Worm (Caenorhabditis elegans) whole organism, young adult: ENCODE results near the gene D1025.1.

Experiments
- B0035.1 ChIP-seq: sonication (generic microtip); optimal IDR thresholded peaks from 2 replicates; lab custom pipeline; 2016; ENCODE audit warnings: missing genetic modification characterization, mild to moderate bottlenecking, missing compliant biosample characterization, missing genotype, missing genetic modification reagents
- B0336.3 ChIP-seq: fragments of 200-800 bp; sonication (Bioruptor generic); IDR thresholded peaks from 2 replicates; pipeline ENCODE4 v1.3.6; 2022; ENCODE audit warnings: missing genetic modification characterization, missing compliant biosample characterization
- F23B12.7 ChIP-seq: sonication (generic microtip); optimal IDR thresholded peaks from 2 replicates; lab custom pipeline; 2017; ENCODE audit warnings: missing genetic modification characterization, mild to moderate bottlenecking, missing compliant biosample characterization, antibody characterized with exemption, moderate library complexity; ENCODE audit not compliant: insufficient read depth
- F37B4.10 ChIP-seq: fragments of 200-800 bp; sonication (Bioruptor generic); IDR thresholded peaks from 2 replicates; pipeline ENCODE4 v1.3.6; 2022; ENCODE audit warnings: missing genetic modification characterization, missing compliant biosample characterization
- F57A8.1 ChIP-seq: fragments of 200-800 bp; sonication (Bioruptor generic); optimal IDR thresholded peaks from 2 replicates; lab custom pipeline; 2018; ENCODE audit warnings: mild to moderate bottlenecking, missing genetic modification characterization, moderate library complexity, missing compliant biosample characterization
- K11D2.4 ChIP-seq: fragments of 200-800 bp; sonication (Bioruptor generic); IDR thresholded peaks from 2 replicates; pipeline ENCODE4 v1.3.6; 2022; ENCODE audit warnings: missing genetic modification reagents, missing genetic modification characterization, missing compliant biosample characterization
- K12H6.12 ChIP-seq: fragments of 200-800 bp; sonication (Bioruptor generic); optimal IDR thresholded peaks from 2 replicates; lab custom pipeline; 2018; ENCODE audit warnings: mild to moderate bottlenecking, missing genetic modification characterization, missing compliant biosample characterization
- T26A5.8 ChIP-seq: sonication (generic microtip); optimal IDR thresholded peaks from 2 replicates; lab custom pipeline; 2016; ENCODE audit warnings: missing genetic modification characterization, missing compliant biosample characterization
- Y53F4B.3 ChIP-seq: fragments of 200-800 bp; sonication (Bioruptor generic); IDR thresholded peaks from 2 replicates; pipeline ENCODE4 v1.3.6; 2022; ENCODE audit warnings: missing genetic modification reagents, missing genetic modification characterization, missing compliant biosample characterization
- Y67H2A.10 ChIP-seq: fragments of 200-800 bp; sonication (Bioruptor generic); conservative IDR thresholded peaks from 2 replicates; pipeline ENCODE4 v1.3.6; 2022; ENCODE audit warnings: missing genetic modification reagents, missing genetic modification characterization, missing compliant biosample characterization
- Y79H2A.3 ChIP-seq: fragments of 200-800 bp; sonication (Bioruptor generic); conservative IDR thresholded peaks from 2 replicates; pipeline ENCODE4 v1.3.6; 2022; ENCODE audit warnings: missing genetic modification reagents, missing genetic modification characterization, missing compliant biosample characterization
- aptf-2 ChIP-seq: fragments of 200-800 bp; sonication (Bioruptor generic); conservative IDR thresholded peaks from 2 replicates; pipeline ENCODE4 v1.3.6; 2022; ENCODE audit warnings: missing genetic modification reagents, missing genetic modification characterization, missing compliant biosample characterization
- aptf-3 ChIP-seq: fragments of 200-800 bp; sonication (Bioruptor generic); IDR thresholded peaks from 2 replicates; pipeline ENCODE4 v1.3.6; 2022; ENCODE audit warnings: missing genetic modification characterization, missing compliant biosample characterization
- atf-7 ChIP-seq: sonication (generic microtip); optimal IDR thresholded peaks from 2 replicates; lab custom pipeline; 2017; ENCODE audit warnings: mild to moderate bottlenecking, missing genetic modification characterization, missing compliant biosample characterization
- bed-2 ChIP-seq: fragments of 200-800 bp; sonication (Bioruptor generic); IDR thresholded peaks from 2 replicates; pipeline ENCODE4 v1.3.6; 2022; ENCODE audit warnings: missing genetic modification reagents, missing genetic modification characterization, missing compliant biosample characterization
- cebp-1 ChIP-seq, 2 experiments: fragments of 200-800 bp in 1 of 2; sonication (Bioruptor generic) in 1 of 2; sonication (generic microtip) in 1 of 2; IDR thresholded peaks in 1 of 2; optimal IDR thresholded peaks in 1 of 2; 2 replicates each; pipeline versions ENCODE4 v1.3.6 to Lab custom; 2017 to 2022; ENCODE audit warnings: missing compliant biosample characterization in 2 of 2, missing genetic modification characterization in 2 of 2, mild to moderate bottlenecking in 1 of 2, missing genetic modification reagents in 1 of 2, moderate library complexity in 1 of 2
- ceh-100 ChIP-seq: fragments of 200-800 bp; sonication (Bioruptor generic); IDR thresholded peaks from 2 replicates; pipeline ENCODE4 v1.3.6; 2022; ENCODE audit warnings: missing genetic modification reagents, missing genetic modification characterization, missing compliant biosample characterization
- ceh-27 ChIP-seq: fragments of 200-800 bp; sonication (Bioruptor generic); optimal IDR thresholded peaks from 2 replicates; lab custom pipeline; 2018; ENCODE audit warnings: mild to moderate bottlenecking, missing genetic modification characterization, moderate library complexity, missing compliant biosample characterization
- ceh-91 ChIP-seq: fragments of 200-800 bp; sonication (Bioruptor generic); IDR thresholded peaks from 2 replicates; pipeline ENCODE4 v1.3.6; 2022; ENCODE audit warnings: missing genetic modification reagents, missing genetic modification characterization, missing compliant biosample characterization
- chd-7 ChIP-seq: sonication (generic microtip); optimal IDR thresholded peaks from 2 replicates; lab custom pipeline; 2016; ENCODE audit warnings: mild to moderate bottlenecking, missing genetic modification characterization, moderate library complexity, missing compliant biosample characterization
- die-1 ChIP-seq: sonication (generic microtip); optimal IDR thresholded peaks from 2 replicates; lab custom pipeline; 2016; ENCODE audit warnings: missing genotype, mild to moderate bottlenecking, missing genetic modification characterization, missing compliant biosample characterization
- dpff-1 ChIP-seq: sonication (generic microtip); optimal IDR thresholded peaks from 2 replicates; lab custom pipeline; 2017; ENCODE audit warnings: mild to moderate bottlenecking, missing genetic modification characterization, missing compliant biosample characterization
- egrh-3 ChIP-seq: fragments of 200-800 bp; sonication (Bioruptor generic); IDR thresholded peaks from 2 replicates; pipeline ENCODE4 v1.3.6; 2022; ENCODE audit warnings: missing genetic modification reagents, missing genetic modification characterization, missing compliant biosample characterization
- hlh-12 ChIP-seq: sonication (generic microtip); optimal IDR thresholded peaks from 2 replicates; lab custom pipeline; 2016; ENCODE audit warnings: missing genetic modification characterization, missing compliant biosample characterization
- hlh-26 ChIP-seq: fragments of 200-800 bp; sonication (Bioruptor generic); conservative IDR thresholded peaks from 2 replicates; pipeline ENCODE4 v1.3.6; 2022; ENCODE audit warnings: missing genetic modification reagents, missing genetic modification characterization, missing compliant biosample characterization
- hrde-1 ChIP-seq: sonication (generic microtip); optimal IDR thresholded peaks from 2 replicates; lab custom pipeline; 2016; ENCODE audit warnings: missing genetic modification characterization, mild to moderate bottlenecking, missing compliant biosample characterization, moderate library complexity, missing genotype, missing genetic modification reagents, borderline replicate concordance
- let-607 ChIP-seq, 2 experiments: fragments of 200-800 bp in 1 of 2; sonication (Bioruptor generic) in 1 of 2; sonication (generic microtip) in 1 of 2; optimal IDR thresholded peaks; 2 replicates each; lab custom pipeline; 2016 to 2018; ENCODE audit warnings: mild to moderate bottlenecking in 2 of 2, missing compliant biosample characterization in 2 of 2, missing genetic modification characterization in 2 of 2, moderate library complexity in 2 of 2, missing genotype in 1 of 2
- lin-26 ChIP-seq: fragments of 200-800 bp; sonication (Bioruptor generic); IDR thresholded peaks from 2 replicates; pipeline ENCODE4 v1.3.6; 2022; ENCODE audit warnings: missing genetic modification reagents, missing genetic modification characterization, missing compliant biosample characterization
- lin-40 ChIP-seq: sonication (generic microtip); optimal IDR thresholded peaks from 2 replicates; lab custom pipeline; 2016; ENCODE audit warnings: missing genetic modification characterization, mild to moderate bottlenecking, missing compliant biosample characterization, missing genotype, missing genetic modification reagents
- lin-54 ChIP-seq: fragments of 200-800 bp; sonication (Bioruptor generic); optimal IDR thresholded peaks from 2 replicates; lab custom pipeline; 2018; ENCODE audit warnings: mild to moderate bottlenecking, missing genetic modification characterization, missing compliant biosample characterization
- lir-1 ChIP-seq: fragments of 200-800 bp; sonication (Bioruptor generic); conservative IDR thresholded peaks from 2 replicates; pipeline ENCODE4 v1.3.6; 2022; ENCODE audit warnings: missing genetic modification reagents, missing genetic modification characterization, missing compliant biosample characterization
- madf-3 ChIP-seq: fragments of 200-800 bp; sonication (Bioruptor generic); IDR thresholded peaks from 2 replicates; pipeline ENCODE4 v1.3.6; 2022; ENCODE audit warnings: missing genetic modification reagents, missing genetic modification characterization, missing compliant biosample characterization
- madf-6 ChIP-seq: fragments of 200-800 bp; sonication (Bioruptor generic); IDR thresholded peaks from 2 replicates; pipeline ENCODE4 v1.3.6; 2022; ENCODE audit warnings: missing genetic modification reagents, missing genetic modification characterization, missing compliant biosample characterization
- mel-28 ChIP-seq: sonication (generic microtip); optimal IDR thresholded peaks from 2 replicates; lab custom pipeline; 2016; ENCODE audit warnings: borderline replicate concordance, mild to moderate bottlenecking, missing genetic modification characterization, missing compliant biosample characterization
- mes-4 ChIP-seq: sonication (generic microtip); optimal IDR thresholded peaks from 2 replicates; lab custom pipeline; 2016; ENCODE audit warnings: missing genotype, missing genetic modification characterization, missing compliant biosample characterization
- mxl-1 ChIP-seq: sonication (generic microtip); optimal IDR thresholded peaks from 2 replicates; lab custom pipeline; 2016; ENCODE audit warnings: missing genetic modification characterization, missing compliant biosample characterization
- nfya-1 ChIP-seq: sonication (generic microtip); optimal IDR thresholded peaks from 2 replicates; lab custom pipeline; 2017; ENCODE audit warnings: antibody characterized with exemption, missing compliant biosample characterization, missing genetic modification characterization, borderline replicate concordance; ENCODE audit not compliant: insufficient read depth
- nhr-90 ChIP-seq: sonication (generic microtip); optimal IDR thresholded peaks from 2 replicates; lab custom pipeline; 2016; ENCODE audit warnings: missing genotype, mild to moderate bottlenecking, missing genetic modification characterization, missing compliant biosample characterization
- pha-4 ChIP-seq: fragments of 150-350 bp; sonication (generic microtip); optimal IDR thresholded peaks from 2 replicates; lab custom pipeline; 2014; ENCODE audit warnings: missing biosample characterization, missing genetic modification reagents, missing genetic modification characterization
- sdz-38 ChIP-seq: sonication (generic microtip); optimal IDR thresholded peaks from 2 replicates; lab custom pipeline; 2016; ENCODE audit warnings: missing genotype, missing genetic modification characterization, missing compliant biosample characterization
- snpc-1.3 ChIP-seq: sonication (generic microtip); optimal IDR thresholded peaks from 2 replicates; lab custom pipeline; 2017; ENCODE audit warnings: missing genetic modification characterization, mild to moderate bottlenecking, missing compliant biosample characterization, antibody characterized with exemption, moderate library complexity, missing genotype, missing genetic modification reagents; ENCODE audit not compliant: insufficient read depth
- somi-1 ChIP-seq: fragments of 200-800 bp; sonication (Bioruptor generic); optimal IDR thresholded peaks from 2 replicates; lab custom pipeline; 2018; ENCODE audit warnings: mild to moderate bottlenecking, missing genetic modification characterization, missing compliant biosample characterization
- tlf-1 ChIP-seq: fragments of 200-800 bp; sonication (Bioruptor generic); optimal IDR thresholded peaks from 2 replicates; lab custom pipeline; 2018; ENCODE audit warnings: mild to moderate bottlenecking, missing genetic modification characterization, missing compliant biosample characterization
- unc-62 ChIP-seq: fragments of 150-350 bp; optimal IDR thresholded peaks from 2 replicates; lab custom pipeline; 2014; ENCODE audit warnings: missing biosample characterization, missing genetic modification reagents, missing genetic modification characterization
- ztf-22 ChIP-seq: fragments of 200-800 bp; sonication (Bioruptor generic); optimal IDR thresholded peaks from 2 replicates; lab custom pipeline; 2018; ENCODE audit warnings: mild to moderate bottlenecking, missing genetic modification characterization, moderate library complexity, missing compliant biosample characterization
- ztf-25 ChIP-seq: fragments of 200-800 bp; sonication (Bioruptor generic); IDR thresholded peaks from 2 replicates; pipeline ENCODE4 v1.3.6; 2022; ENCODE audit warnings: missing genetic modification reagents, missing genetic modification characterization, missing compliant biosample characterization
- ztf-28 ChIP-seq: fragments of 200-800 bp; sonication (Bioruptor generic); IDR thresholded peaks from 2 replicates; pipeline ENCODE4 v1.3.6; 2022; ENCODE audit warnings: missing genetic modification reagents, missing genetic modification characterization, missing compliant biosample characterization

Gene D1025.1

ce11 chrX:14500422-14501058 is 20.0 kb upstream of the D1025.1 start (continued):
- TF ChIP-seq somi-1: no peak
- TF ChIP-seq F57A8.1 (GFP tag; lab: Kevin White, UChicago): no peak
- TF ChIP-seq nhr-90: peak; percentile 40
- TF ChIP-seq madf-6 (GFP tag; lab: Robert Waterston, UW): no peak
- TF ChIP-seq sdz-38: no peak
- no peak for TF ChIP-seq madf-3 (GFP tag; lab: Robert Waterston, UW)
- TF ChIP-seq mel-28 (tag; lab: Kevin White, UChicago): no peak
- no peak for TF ChIP-seq hlh-26 (GFP tag; lab: Robert Waterston, UW)
- peak; percentile 69 for TF ChIP-seq chd-7
- no peak for TF ChIP-seq K12H6.12 (tag; lab: Kevin White, UChicago)
- TF ChIP-seq let-607 (tag; optimal IDR thresholded peaks at IDR 0.05; lab: Kevin White, UChicago): peak in 1 of 2 experiments; percentile 88
- TF ChIP-seq unc-62: no peak
- no peak for TF ChIP-seq Y79H2A.3 (GFP tag; lab: Robert Waterston, UW)
- TF ChIP-seq lir-1 (GFP tag; lab: Robert Waterston, UW): no peak
- TF ChIP-seq bed-2 (GFP tag; lab: Robert Waterston, UW): no peak
- no peak for TF ChIP-seq ztf-25 (GFP tag; lab: Robert Waterston, UW)
- TF ChIP-seq hlh-12 (tag; lab: Kevin White, UChicago): no peak
- no peak for TF ChIP-seq ceh-91 (GFP tag; lab: Robert Waterston, UW)
- TF ChIP-seq mes-4: no peak
- peak; percentile 89 for TF ChIP-seq ztf-22 (GFP tag; lab: Kevin White, UChicago)
- TF ChIP-seq lin-26 (GFP tag; lab: Robert Waterston, UW): no peak
- no peak for TF ChIP-seq egrh-3 (GFP tag; lab: Robert Waterston, UW)
- TF ChIP-seq snpc-1.3 (tag; lab: Kevin White, UChicago): no peak
- no peak for TF ChIP-seq dpff-1 (tag; lab: Kevin White, UChicago)
- TF ChIP-seq pha-4 (tag; lab: Kevin White, UChicago): peak; percentile 43
- TF ChIP-seq cebp-1 (GFP tag; IDR thresholded peaks at IDR 0.05; lab: Robert Waterston, UW): no peak
- peak; percentile 50 for TF ChIP-seq cebp-1 (tag; optimal IDR thresholded peaks at IDR 0.05; lab: Kevin White, UChicago)
- TF ChIP-seq ceh-100 (GFP tag; lab: Robert Waterston, UW): no peak
- TF ChIP-seq Y67H2A.10 (GFP tag; lab: Robert Waterston, UW): no peak
- TF ChIP-seq lin-54 (GFP tag; lab: Kevin White, UChicago): no peak
- no peak for TF ChIP-seq F37B4.10 (GFP tag; lab: Robert Waterston, UW)
- no peak for TF ChIP-seq Y53F4B.3 (GFP tag; lab: Robert Waterston, UW)
- no peak for TF ChIP-seq ztf-28 (GFP tag; lab: Robert Waterston, UW)
- TF ChIP-seq hrde-1 (tag; lab: Kevin White, UChicago): no peak
- no peak for TF ChIP-seq aptf-2
- no peak for TF ChIP-seq ceh-27 (GFP tag; lab: Kevin White, UChicago)
- peak; percentile 51; the same call in 1 of the 2 replicates for TF ChIP-seq B0336.3 (GFP tag; lab: Robert Waterston, UW)
- no peak for TF ChIP-seq B0035.1
- TF ChIP-seq die-1 (tag; lab: Kevin White, UChicago): no peak
- no peak for TF ChIP-seq T26A5.8 (tag; lab: Kevin White, UChicago)
- peak; percentile 69 for TF ChIP-seq lin-40 (tag; lab: Kevin White, UChicago)
- no peak for TF ChIP-seq mxl-1 (tag; lab: Kevin White, UChicago)
- TF ChIP-seq K11D2.4 (GFP tag; lab: Robert Waterston, UW): no peak
- TF ChIP-seq aptf-3 (GFP tag; lab: Robert Waterston, UW): no peak
- TF ChIP-seq tlf-1 (GFP tag; lab: Kevin White, UChicago): peak; percentile 72
- peak; percentile 92 for TF ChIP-seq atf-7
- TF ChIP-seq nfya-1 (tag; lab: Kevin White, UChicago): no peak
- no peak for TF ChIP-seq F23B12.7 (tag; lab: Kevin White, UChicago)
